Worm (Caenorhabditis elegans) whole organism, midembryonic: ENCODE measurements around the gene EEED8.12.

Experiments
- T22C8.4 ChIP-seq: fragments of 200-800 bp; sonication (Bioruptor generic); IDR thresholded peaks from 2 replicates; pipeline ENCODE4 v1.3.6; 2022; ENCODE audit warnings: missing genetic modification characterization, missing compliant biosample characterization
- flt-1 ChIP-seq: fragments of 200-800 bp; sonication (Bioruptor generic); IDR thresholded peaks from 2 replicates; pipeline ENCODE4 v1.3.6; 2022; ENCODE audit warnings: missing genetic modification characterization, missing compliant biosample characterization
- med-1 ChIP-seq: sonication (generic microtip); optimal IDR thresholded peaks from 2 replicates; lab custom pipeline; 2017; ENCODE audit warnings: missing genetic modification characterization, mild to moderate bottlenecking, missing compliant biosample characterization, antibody characterized with exemption, missing genetic modification reagents; ENCODE audit not compliant: insufficient read depth

- TF ChIP-seq T22C8.4 (GFP tag; lab: Robert Waterston, UW) (no peak), flt-1 (GFP tag; lab: Robert Waterston, UW) (no peak), med-1 (GFP tag; lab: Kevin White, UChicago) (no peak)
These were observed at the start of gene EEED8.12, which contains the start of gene EEED8.4 for ce11 chrII:5408924-5409323.
